Worm (Caenorhabditis elegans) whole organism, L1 larva: ENCODE results near the gene R11.4.

Experiments used
- aha-1 ChIP-seq: fragments of 150-350 bp; optimal IDR thresholded peaks from 2 replicates; lab custom pipeline; 2014; ENCODE audit warnings: missing biosample characterization, missing genetic modification characterization
- aly-2 ChIP-seq: fragments of 150-350 bp; optimal IDR thresholded peaks from 2 replicates; lab custom pipeline; 2014; ENCODE audit warnings: missing biosample characterization, missing genetic modification characterization
- lir-3 ChIP-seq: sonication (generic microtip); optimal IDR thresholded peaks from 2 replicates; lab custom pipeline; 2016; ENCODE audit warnings: mild to moderate bottlenecking, missing genetic modification characterization, moderate library complexity, missing compliant biosample characterization; ENCODE audit not compliant: poor library complexity
- lsy-2 ChIP-seq, 2 experiments: fragments of 150-350 bp; optimal IDR thresholded peaks; 2 replicates each; lab custom pipeline; 2014; ENCODE audit warnings: missing biosample characterization in 2 of 2, missing genetic modification characterization in 2 of 2
- mdl-1 ChIP-seq, 2 experiments: fragments of 150-350 bp; optimal IDR thresholded peaks; 2 replicates each; lab custom pipeline; 2014 to 2017; ENCODE audit warnings: missing biosample characterization in 2 of 2, missing genetic modification characterization in 2 of 2, inconsistent platforms in 1 of 2
- nhr-11 ChIP-seq: fragments of 150-350 bp; optimal IDR thresholded peaks from 2 replicates; lab custom pipeline; 2014; ENCODE audit warnings: missing biosample characterization, missing genetic modification characterization
- nhr-71 ChIP-seq: sonication (generic microtip); optimal IDR thresholded peaks from 2 replicates; lab custom pipeline; 2016; ENCODE audit warnings: mild to moderate bottlenecking, missing genetic modification characterization, moderate library complexity, missing compliant biosample characterization
- nhr-77 ChIP-seq: fragments of 150-350 bp; optimal IDR thresholded peaks from 2 replicates; lab custom pipeline; 2014; ENCODE audit warnings: missing biosample characterization, missing genetic modification characterization
- snpc-4 ChIP-seq: fragments of 150-350 bp; optimal IDR thresholded peaks from 2 replicates; lab custom pipeline; 2014; ENCODE audit warnings: missing biosample characterization, missing genetic modification characterization
- ztf-11 ChIP-seq, 2 experiments: sonication (generic microtip); optimal IDR thresholded peaks; 2 replicates each; lab custom pipeline; 2016 to 2017; ENCODE audit warnings: missing genetic modification characterization in 2 of 2, missing biosample characterization in 1 of 2, missing compliant biosample characterization in 1 of 2

- no peak for TF ChIP-seq lir-3 (tag; lab: Kevin White, UChicago)
- TF ChIP-seq aly-2 (tag; lab: Kevin White, UChicago) = no peak
- TF ChIP-seq aha-1 (tag; lab: Kevin White, UChicago) = no peak
- TF ChIP-seq ztf-11 (tag; optimal IDR thresholded peaks at IDR 0.05; lab: Kevin White, UChicago) = no peak
- no peak for TF ChIP-seq mdl-1 (tag; optimal IDR thresholded peaks at IDR 0.05; lab: Kevin White, UChicago)
- no peak for TF ChIP-seq nhr-11 (tag; lab: Kevin White, UChicago)
- TF ChIP-seq nhr-77 (tag; lab: Kevin White, UChicago) = no peak
- no peak for TF ChIP-seq lsy-2 (tag; optimal IDR thresholded peaks at IDR 0.05; lab: Kevin White, UChicago)
- TF ChIP-seq nhr-71 (tag; lab: Kevin White, UChicago) = no peak
- no peak for TF ChIP-seq snpc-4
Measured at ce11 chrX:16260077-16260476, 49.7 kb upstream of the R11.4 start.
